Fruit fly (Drosophila melanogaster) whole organism, embryonic: Measurements from ENCODE around the gene CG4653.

ENCODE experiments used
- Ets97D ChIP-seq: fragments of 200-800 bp; sonication (Bioruptor generic); optimal IDR thresholded peaks from 3 replicates; lab custom pipeline; 2016; ENCODE audit warnings: missing biosample characterization, missing genetic modification characterization
- Gug ChIP-seq: fragments of 200-800 bp; sonication (Bioruptor generic); IDR thresholded peaks from 4 replicates; pipeline ENCODE4 v1.3.6; 2022; ENCODE audit warnings: missing biosample characterization, missing genetic modification characterization
- HmgD ChIP-seq: fragments of 200-800 bp; sonication (Bioruptor generic); optimal IDR thresholded peaks from 3 replicates; lab custom pipeline; 2016; ENCODE audit warnings: missing biosample characterization, missing genetic modification characterization
- Lpt ChIP-seq: fragments of >200 bp; optimal IDR thresholded peaks from 2 replicates; lab custom pipeline; 2018; ENCODE audit warnings: missing biosample characterization, missing genetic modification characterization
- Sin3A ChIP-seq: fragments of >200 bp; optimal IDR thresholded peaks from 2 replicates; lab custom pipeline; 2018
- hb ChIP-seq: fragments of 200-800 bp; sonication (Bioruptor generic); IDR thresholded peaks from 3 replicates; pipeline ENCODE4 v1.3.6; 2022; ENCODE audit warnings: missing biosample characterization, missing genetic modification characterization; ENCODE audit not compliant: partially characterized antibody
- hkb ChIP-seq, 2 experiments: fragments of 200-800 bp in 1 of 2; fragments of >200 bp in 1 of 2; sonication (Bioruptor generic) in 1 of 2; IDR thresholded peaks in 1 of 2; optimal IDR thresholded peaks in 1 of 2; 2 replicates each; pipeline versions ENCODE4 v1.3.6 to Lab custom; 2017 to 2022; ENCODE audit warnings: missing biosample characterization in 1 of 2, missing genetic modification characterization in 1 of 2

DNA sequence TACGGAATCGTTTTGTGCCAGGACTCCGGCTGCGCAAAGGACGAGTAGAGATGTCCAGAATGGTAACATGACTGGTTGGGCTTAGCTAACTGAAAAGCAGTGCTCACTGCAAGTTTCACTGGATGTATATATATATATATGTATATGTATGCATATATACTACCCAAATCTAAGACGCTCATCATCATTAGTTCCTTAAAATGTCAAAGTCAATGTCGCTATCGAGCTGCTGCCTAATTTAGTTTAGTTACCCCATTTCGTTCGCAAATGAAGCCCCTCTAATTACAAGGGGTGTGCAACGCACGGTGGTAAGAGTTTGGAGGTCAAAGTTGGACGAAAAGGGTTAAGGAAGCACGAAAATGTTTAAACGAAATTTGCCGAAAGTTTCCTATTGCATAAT lies 3.8 kb upstream of the CG4653 start, which contains the start of gene CG9676:
- TF ChIP-seq Ets97D (GFP tag; lab: Kevin White, UChicago) (no peak), Sin3A (lab: Kevin White, UChicago) (no peak), Gug (GFP tag; lab: Robert Waterston, UW) (no peak), HmgD (GFP tag; lab: Kevin White, UChicago) (no peak), hkb (optimal IDR thresholded peaks at IDR 0.05; lab: Kevin White, UChicago) (no peak), hkb (GFP tag; IDR thresholded peaks at IDR 0.05; lab: Robert Waterston, UW) (no peak), hb (no peak), Lpt (GFP tag; lab: Kevin White, UChicago) (no peak)
